Fruit fly (Drosophila melanogaster) whole organism, embryonic: Measurements from ENCODE around the gene Prim1.
A peak's percentile ranks its signal among the peaks of the same experiment; 100 is the strongest.

Source experiments
- Antp ChIP-seq: fragments of 200-800 bp; sonication (Bioruptor generic); optimal IDR thresholded peaks from 3 replicates; lab custom pipeline; 2016; ENCODE audit warnings: missing biosample characterization, missing genetic modification characterization
- Atf-2 ChIP-seq: fragments of 200-800 bp; sonication (Bioruptor generic); optimal IDR thresholded peaks from 2 replicates; lab custom pipeline; 2016; ENCODE audit warnings: missing biosample characterization, missing genetic modification characterization
- B-H2 ChIP-seq: fragments of 200-800 bp; sonication (Bioruptor generic); optimal IDR thresholded peaks from 2 replicates; lab custom pipeline; 2018; ENCODE audit warnings: missing biosample characterization, mild to moderate bottlenecking, missing genetic modification characterization
- Blimp-1 ChIP-seq: fragments of 200-800 bp; sonication (Bioruptor generic); optimal IDR thresholded peaks from 3 replicates; lab custom pipeline; 2018; ENCODE audit warnings: missing biosample characterization, missing genetic modification characterization, mild to moderate bottlenecking, moderate library complexity, missing genetic modification reagents
- C15 ChIP-seq: fragments of 200-800 bp; sonication (Bioruptor generic); IDR thresholded peaks from 3 replicates; pipeline ENCODE4 v1.3.6; 2022; ENCODE audit warnings: missing biosample characterization, missing genetic modification characterization
- CG11093 ChIP-seq: fragments of 200-800 bp; sonication (Bioruptor generic); IDR thresholded peaks from 3 replicates; pipeline ENCODE4 v1.3.6; 2022; ENCODE audit warnings: missing biosample characterization, missing genetic modification characterization
- CG11504 ChIP-seq: fragments of 200-800 bp; sonication (Bioruptor generic); optimal IDR thresholded peaks from 3 replicates; lab custom pipeline; 2019; ENCODE audit warnings: missing biosample characterization, mild to moderate bottlenecking, missing genetic modification characterization, moderate library complexity
- CG12104 ChIP-seq: fragments of 200-800 bp; sonication (Bioruptor generic); optimal IDR thresholded peaks from 3 replicates; lab custom pipeline; 2016; ENCODE audit warnings: missing biosample characterization, missing genetic modification characterization
- CG12155 ChIP-seq: fragments of 200-800 bp; sonication (Bioruptor generic); optimal IDR thresholded peaks from 3 replicates; lab custom pipeline; 2016; ENCODE audit warnings: missing biosample characterization, missing genetic modification characterization
- CG12769 ChIP-seq: fragments of 200-800 bp; sonication (Bioruptor generic); optimal IDR thresholded peaks from 2 replicates; lab custom pipeline; 2019; ENCODE audit warnings: missing biosample characterization, mild to moderate bottlenecking, missing genetic modification characterization, moderate library complexity
- CG13123 ChIP-seq: fragments of 200-800 bp; sonication (Bioruptor generic); optimal IDR thresholded peaks from 2 replicates; lab custom pipeline; 2016; ENCODE audit warnings: missing biosample characterization, missing genetic modification characterization
- CG13287 ChIP-seq: fragments of 200-800 bp; sonication (Bioruptor generic); IDR thresholded peaks from 2 replicates; pipeline ENCODE4 v1.3.6; 2022; ENCODE audit warnings: missing biosample characterization, missing genetic modification characterization; ENCODE audit not compliant: partially characterized antibody
- CG13894 ChIP-seq: fragments of 200-800 bp; sonication (Bioruptor generic); optimal IDR thresholded peaks from 3 replicates; lab custom pipeline; 2018; ENCODE audit warnings: missing biosample characterization, mild to moderate bottlenecking, missing genetic modification characterization, moderate library complexity
- CG15514 ChIP-seq: fragments of 200-800 bp; sonication (Bioruptor generic); optimal IDR thresholded peaks from 3 replicates; lab custom pipeline; 2017; ENCODE audit warnings: missing biosample characterization, missing genetic modification characterization, mild to moderate bottlenecking, moderate library complexity, missing genetic modification reagents
- CG3995 ChIP-seq: fragments of 200-800 bp; sonication (Bioruptor generic); optimal IDR thresholded peaks from 3 replicates; lab custom pipeline; 2016; ENCODE audit warnings: missing biosample characterization, missing genetic modification characterization
- CG4707 ChIP-seq: fragments of 200-800 bp; sonication (Bioruptor generic); optimal IDR thresholded peaks from 2 replicates; lab custom pipeline; 2018; ENCODE audit warnings: missing biosample characterization, mild to moderate bottlenecking, missing genetic modification characterization, moderate library complexity
- CG4820 ChIP-seq: fragments of 200-800 bp; sonication (Bioruptor generic); optimal IDR thresholded peaks from 3 replicates; lab custom pipeline; 2016; ENCODE audit warnings: missing biosample characterization, missing genetic modification characterization
- CG6272 ChIP-seq: fragments of 200-800 bp; sonication (Bioruptor generic); IDR thresholded peaks from 2 replicates; pipeline ENCODE4 v1.3.6; 2022; ENCODE audit warnings: missing biosample characterization, missing genetic modification characterization
- CG6813 ChIP-seq: fragments of 200-800 bp; sonication (Bioruptor generic); optimal IDR thresholded peaks from 2 replicates; lab custom pipeline; 2017; ENCODE audit warnings: missing biosample characterization, missing genetic modification characterization, mild to moderate bottlenecking, moderate library complexity, missing genetic modification reagents
- CG7839 ChIP-seq: fragments of 200-800 bp; sonication (Bioruptor generic); optimal IDR thresholded peaks from 3 replicates; lab custom pipeline; 2018; ENCODE audit warnings: missing biosample characterization, mild to moderate bottlenecking, missing genetic modification characterization, moderate library complexity
- CoRest ChIP-seq: fragments of 200-800 bp; sonication (Bioruptor generic); optimal IDR thresholded peaks from 3 replicates; lab custom pipeline; 2018; ENCODE audit warnings: missing biosample characterization, mild to moderate bottlenecking, missing genetic modification characterization, moderate library complexity
- HLH4C ChIP-seq: fragments of 200-800 bp; sonication (Bioruptor generic); IDR thresholded peaks from 3 replicates; pipeline ENCODE4 v1.3.6; 2022; ENCODE audit warnings: missing biosample characterization, missing genetic modification characterization; ENCODE audit not compliant: partially characterized antibody
- HLHmδ ChIP-seq: fragments of 200-800 bp; sonication (Bioruptor generic); optimal IDR thresholded peaks from 2 replicates; lab custom pipeline; 2018; ENCODE audit warnings: missing biosample characterization, mild to moderate bottlenecking, missing genetic modification characterization, moderate library complexity
- Mes4 ChIP-seq: fragments of 200-800 bp; sonication (Bioruptor generic); optimal IDR thresholded peaks from 2 replicates; lab custom pipeline; 2016; ENCODE audit warnings: missing biosample characterization, missing genetic modification characterization
- NfI ChIP-seq: fragments of 200-800 bp; sonication (Bioruptor generic); optimal IDR thresholded peaks from 3 replicates; lab custom pipeline; 2018; ENCODE audit warnings: missing biosample characterization, mild to moderate bottlenecking, missing genetic modification characterization, moderate library complexity
- Rx ChIP-seq: fragments of 200-800 bp; sonication (Bioruptor generic); IDR thresholded peaks from 2 replicates; pipeline ENCODE4 v1.3.6; 2022; ENCODE audit warnings: missing biosample characterization, missing genetic modification characterization
- Tbp ChIP-seq: fragments of >200 bp; optimal IDR thresholded peaks from 2 replicates; lab custom pipeline; 2018; ENCODE audit warnings: missing biosample characterization, missing genetic modification characterization
- Vsx1 ChIP-seq: fragments of 200-800 bp; sonication (Bioruptor generic); optimal IDR thresholded peaks from 2 replicates; lab custom pipeline; 2017; ENCODE audit warnings: missing biosample characterization, mild to moderate bottlenecking, missing genetic modification characterization, missing genetic modification reagents
- YL-1 ChIP-seq: fragments of 200-800 bp; sonication (Bioruptor generic); optimal IDR thresholded peaks from 3 replicates; lab custom pipeline; 2017; ENCODE audit warnings: missing biosample characterization, mild to moderate bottlenecking, missing genetic modification characterization
- ase ChIP-seq: fragments of 200-800 bp; sonication (Bioruptor generic); IDR thresholded peaks from 3 replicates; pipeline ENCODE4 v1.3.6; 2022; ENCODE audit warnings: missing biosample characterization, missing genetic modification characterization
- bbx ChIP-seq: fragments of 200-800 bp; sonication (Bioruptor generic); IDR thresholded peaks from 2 replicates; pipeline ENCODE4 v1.3.6; 2022; ENCODE audit warnings: missing biosample characterization, missing genetic modification characterization; ENCODE audit not compliant: partially characterized antibody
- corto ChIP-seq: fragments of 200-800 bp; sonication (Bioruptor generic); optimal IDR thresholded peaks from 2 replicates; lab custom pipeline; 2016; ENCODE audit warnings: missing biosample characterization, mild to moderate bottlenecking, missing genetic modification characterization, moderate library complexity
- ewg ChIP-seq: fragments of 200-800 bp; sonication (Bioruptor generic); optimal IDR thresholded peaks from 3 replicates; lab custom pipeline; 2017; ENCODE audit warnings: mild to moderate bottlenecking, missing biosample characterization, missing genetic modification reagents, missing genetic modification characterization
- fru ChIP-seq: fragments of >200 bp; optimal IDR thresholded peaks from 2 replicates; lab custom pipeline; 2017
- grn ChIP-seq: fragments of 200-800 bp; sonication (Bioruptor generic); optimal IDR thresholded peaks from 3 replicates; lab custom pipeline; 2017; ENCODE audit warnings: missing biosample characterization, missing genetic modification characterization
- gsb-n ChIP-seq: fragments of 200-800 bp; sonication (Bioruptor generic); optimal IDR thresholded peaks from 3 replicates; lab custom pipeline; 2018; ENCODE audit warnings: missing biosample characterization, mild to moderate bottlenecking, missing genetic modification characterization
- gt ChIP-seq: fragments of 200-800 bp; sonication (Bioruptor generic); IDR thresholded peaks from 2 replicates; pipeline ENCODE4 v1.3.6; 2022; ENCODE audit warnings: missing biosample characterization, missing genetic modification characterization
- ham ChIP-seq: fragments of 200-800 bp; sonication (Bioruptor generic); IDR thresholded peaks from 2 replicates; pipeline ENCODE4 v1.3.6; 2022; ENCODE audit warnings: missing biosample characterization, missing genetic modification characterization
- kni ChIP-seq: fragments of 200-800 bp; sonication (Bioruptor generic); optimal IDR thresholded peaks from 3 replicates; lab custom pipeline; 2017; ENCODE audit warnings: mild to moderate bottlenecking, missing biosample characterization, missing genetic modification reagents, missing genetic modification characterization
- nau ChIP-seq: fragments of 200-800 bp; sonication (Bioruptor generic); optimal IDR thresholded peaks from 3 replicates; lab custom pipeline; 2017; ENCODE audit warnings: missing biosample characterization, mild to moderate bottlenecking, missing genetic modification characterization, missing genetic modification reagents
- org-1 ChIP-seq: fragments of 200-800 bp; sonication (Bioruptor generic); optimal IDR thresholded peaks from 2 replicates; lab custom pipeline; 2017; ENCODE audit warnings: missing biosample characterization, missing genetic modification characterization
- ranshi ChIP-seq: fragments of 200-800 bp; sonication (Bioruptor generic); IDR thresholded peaks from 2 replicates; pipeline ENCODE4 v1.3.6; 2022; ENCODE audit warnings: missing biosample characterization, missing genetic modification characterization
- schlank ChIP-seq: fragments of 200-800 bp; sonication (Bioruptor generic); optimal IDR thresholded peaks from 2 replicates; lab custom pipeline; 2018; ENCODE audit warnings: missing biosample characterization, mild to moderate bottlenecking, missing genetic modification characterization
- stwl ChIP-seq: fragments of 200-800 bp; sonication (Bioruptor generic); optimal IDR thresholded peaks from 3 replicates; lab custom pipeline; 2018; ENCODE audit warnings: missing biosample characterization, mild to moderate bottlenecking, missing genetic modification characterization, moderate library complexity
- tap ChIP-seq: fragments of 200-800 bp; optimal IDR thresholded peaks from 3 replicates; lab custom pipeline; 2019; ENCODE audit warnings: missing biosample characterization, mild to moderate bottlenecking, missing genetic modification characterization, moderate library complexity
- tgo ChIP-seq: fragments of 200-800 bp; sonication (Bioruptor generic); IDR thresholded peaks from 3 replicates; pipeline ENCODE4 v1.3.6; 2022; ENCODE audit warnings: missing biosample characterization, missing genetic modification characterization
- toy ChIP-seq: fragments of 200-800 bp; sonication (Bioruptor generic); IDR thresholded peaks from 2 replicates; pipeline ENCODE4 v1.3.6; 2022; ENCODE audit warnings: missing biosample characterization, missing genetic modification characterization
- tx ChIP-seq: fragments of 200-800 bp; sonication (Bioruptor generic); optimal IDR thresholded peaks from 2 replicates; lab custom pipeline; 2016; ENCODE audit warnings: missing biosample characterization, missing genetic modification characterization
- zfh2 ChIP-seq: fragments of 200-800 bp; sonication (Bioruptor generic); optimal IDR thresholded peaks from 2 replicates; lab custom pipeline; 2016; ENCODE audit warnings: missing biosample characterization, missing genetic modification characterization

Prim1 gene

DNA sequence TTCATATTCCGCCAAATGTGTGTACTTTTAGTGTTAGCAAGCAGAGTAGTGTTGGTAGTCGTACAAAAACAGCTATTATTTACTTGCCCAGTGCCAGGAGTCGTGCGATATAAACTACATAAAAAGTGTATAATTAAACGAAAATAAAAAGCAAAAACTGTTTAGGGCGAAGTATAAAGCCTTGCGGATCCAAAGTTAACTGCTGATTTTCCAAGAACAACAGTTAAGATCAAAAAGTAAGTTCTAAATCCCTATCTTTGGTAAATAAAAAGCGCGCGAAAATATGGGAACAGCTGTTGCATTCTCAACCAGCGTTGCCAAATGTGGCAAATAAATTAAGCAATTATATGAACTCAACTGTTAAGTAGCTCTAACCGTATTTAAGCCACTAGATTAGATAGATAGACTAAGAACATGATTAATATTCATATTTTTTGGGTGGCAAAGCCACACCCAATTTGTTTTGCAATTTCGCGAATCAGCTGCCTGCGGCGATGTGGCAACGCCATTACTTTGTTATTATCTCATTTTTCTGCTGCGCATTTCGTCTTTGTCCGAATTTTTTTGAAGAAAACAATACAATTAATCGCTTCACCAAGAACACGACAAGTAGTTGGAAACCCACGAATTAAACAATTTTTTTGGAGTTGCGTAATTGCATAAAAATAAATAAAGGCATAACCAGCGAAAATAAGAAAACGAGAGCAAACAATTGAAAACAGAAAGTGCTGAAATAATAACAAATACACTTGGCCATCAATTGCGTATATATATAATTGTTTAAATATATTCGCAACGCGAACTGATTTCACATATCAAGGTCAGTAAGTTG, at the start of gene Prim1, which contains the start of gene CG7083 (continued):
- TF ChIP-seq ham (no peak), fru (lab: Kevin White, UChicago) (no peak), corto (GFP tag; lab: Kevin White, UChicago) (no peak), tx (peak; percentile 66), YL-1 (GFP tag; lab: Kevin White, UChicago) (peak; percentile 96), HLHmδ (GFP tag; lab: Kevin White, UChicago) (no peak), gt (GFP tag; lab: Robert Waterston, UW) (no peak), CG13894 (tag; lab: Kevin White, UChicago) (no peak), CG13123 (GFP tag; lab: Kevin White, UChicago) (peak; percentile 39), nau (GFP tag; lab: Kevin White, UChicago) (no peak), toy (GFP tag; lab: Robert Waterston, UW) (no peak), ase (GFP tag; lab: Robert Waterston, UW) (no peak), org-1 (GFP tag; lab: Kevin White, UChicago) (no peak), Tbp (GFP tag; lab: Kevin White, UChicago) (no peak), Rx (GFP tag; lab: Robert Waterston, UW) (no peak), CG12769 (no peak), NfI (peak; percentile 60), CG12155 (GFP tag; lab: Kevin White, UChicago) (peak; percentile 48), HLH4C (no peak), stwl (peak; percentile 65), CG6813 (GFP tag; lab: Kevin White, UChicago) (peak; percentile 26), tgo (GFP tag; lab: Robert Waterston, UW) (peak; percentile 30; the same call in 1 of the 3 replicates), zfh2 (GFP tag; lab: Kevin White, UChicago) (peak; percentile 57), CG4820 (peak; percentile 23), CG11093 (GFP tag; lab: Robert Waterston, UW) (no peak), Vsx1 (peak; percentile 30), Antp (peak; percentile 60), CG6272 (GFP tag; lab: Robert Waterston, UW) (no peak), tap (tag; lab: Kevin White, UChicago) (peak; percentile 11), B-H2 (GFP tag; lab: Kevin White, UChicago) (peak; percentile 55), schlank (no peak), CG13287 (GFP tag; lab: Robert Waterston, UW) (peak; percentile 43), kni (GFP tag; lab: Kevin White, UChicago) (peak; percentile 39), gsb-n (tag; lab: Kevin White, UChicago) (peak; percentile 29), CG7839 (peak; percentile 33), CG11504 (tag; lab: Kevin White, UChicago) (no peak), C15 (GFP tag; lab: Robert Waterston, UW) (no peak), ewg (GFP tag; lab: Kevin White, UChicago) (peak; percentile 54), CG4707 (GFP tag; lab: Kevin White, UChicago) (no peak), Mes4 (peak; percentile 54), CoRest (tag; lab: Kevin White, UChicago) (peak; percentile 71), CG3995 (GFP tag; lab: Kevin White, UChicago) (no peak), CG12104 (peak; percentile 3), bbx (peak; percentile 45), ranshi (GFP tag; lab: Robert Waterston, UW) (0 out of 2 replicates have a peak, but pooled peaks have one; percentile 41), CG15514 (peak; percentile 67), Blimp-1 (GFP tag; lab: Kevin White, UChicago) (peak; percentile 17), Atf-2 (GFP tag; lab: Kevin White, UChicago) (peak; percentile 52), grn (GFP tag; lab: Kevin White, UChicago) (peak; percentile 22)
